Fruit fly (Drosophila melanogaster) whole organism, embryonic: ENCODE results near the gene dlg1.

Source experiments
- CG11695 ChIP-seq: fragments of 200-800 bp; sonication (Bioruptor generic); IDR thresholded peaks from 3 replicates; pipeline ENCODE4 v1.3.6; 2022; ENCODE audit warnings: missing biosample characterization, missing genetic modification characterization
- CG12071 ChIP-seq: fragments of 200-800 bp; sonication (Bioruptor generic); optimal IDR thresholded peaks from 3 replicates; lab custom pipeline; 2018; ENCODE audit warnings: missing biosample characterization, mild to moderate bottlenecking, missing genetic modification characterization
- CG13296 ChIP-seq: fragments of 200-800 bp; sonication (Bioruptor generic); optimal IDR thresholded peaks from 3 replicates; lab custom pipeline; 2018; ENCODE audit warnings: missing biosample characterization, mild to moderate bottlenecking, missing genetic modification characterization
- CG14667 ChIP-seq: fragments of 200-800 bp; sonication (Bioruptor generic); IDR thresholded peaks from 2 replicates; pipeline ENCODE4 v1.3.6; 2022; ENCODE audit warnings: missing biosample characterization, missing genetic modification characterization
- CG15479 ChIP-seq: fragments of 200-800 bp; sonication (Bioruptor generic); optimal IDR thresholded peaks from 3 replicates; lab custom pipeline; 2019; ENCODE audit warnings: missing biosample characterization, mild to moderate bottlenecking, missing genetic modification characterization, moderate library complexity
- CG15696 ChIP-seq: fragments of 200-800 bp; sonication (Bioruptor generic); optimal IDR thresholded peaks from 2 replicates; lab custom pipeline; 2019; ENCODE audit warnings: missing biosample characterization, mild to moderate bottlenecking, missing genetic modification characterization, moderate library complexity
- CG16815 ChIP-seq: fragments of 200-800 bp; sonication (Bioruptor generic); optimal IDR thresholded peaks from 3 replicates; lab custom pipeline; 2017; ENCODE audit warnings: missing biosample characterization, mild to moderate bottlenecking, missing genetic modification characterization
- CG17385 ChIP-seq: fragments of 200-800 bp; sonication (Bioruptor generic); optimal IDR thresholded peaks from 3 replicates; lab custom pipeline; 2018; ENCODE audit warnings: missing biosample characterization, mild to moderate bottlenecking, missing genetic modification characterization
- CG18262 ChIP-seq: fragments of 200-800 bp; optimal IDR thresholded peaks from 3 replicates; lab custom pipeline; 2019; ENCODE audit warnings: missing biosample characterization, mild to moderate bottlenecking, missing genetic modification characterization, moderate library complexity
- CG18764 ChIP-seq: fragments of 200-800 bp; sonication (Bioruptor generic); optimal IDR thresholded peaks from 3 replicates; lab custom pipeline; 2016; ENCODE audit warnings: missing biosample characterization, missing genetic modification characterization
- CG34422 ChIP-seq: fragments of 200-800 bp; sonication (Bioruptor generic); IDR thresholded peaks from 3 replicates; pipeline ENCODE4 v1.3.6; 2022; ENCODE audit warnings: missing biosample characterization, missing genetic modification characterization
- CG3847 ChIP-seq: fragments of 200-800 bp; sonication (Bioruptor generic); IDR thresholded peaks from 2 replicates; pipeline ENCODE4 v1.3.6; 2022; ENCODE audit warnings: missing biosample characterization, missing genetic modification characterization
- CG42726 ChIP-seq: fragments of 200-800 bp; sonication (Bioruptor generic); IDR thresholded peaks from 2 replicates; pipeline ENCODE4 v1.3.6; 2022; ENCODE audit warnings: missing biosample characterization, missing genetic modification characterization; ENCODE audit not compliant: partially characterized antibody
- CG4282 ChIP-seq: fragments of 200-800 bp; sonication (Bioruptor generic); optimal IDR thresholded peaks from 2 replicates; lab custom pipeline; 2016; ENCODE audit warnings: missing biosample characterization, missing genetic modification characterization
- CG4730 ChIP-seq: fragments of 200-800 bp; sonication (Bioruptor generic); IDR thresholded peaks from 2 replicates; pipeline ENCODE4 v1.3.6; 2022; ENCODE audit warnings: missing biosample characterization, missing genetic modification characterization
- CG5180 ChIP-seq: fragments of 200-800 bp; sonication (Bioruptor generic); optimal IDR thresholded peaks from 3 replicates; lab custom pipeline; 2017; ENCODE audit warnings: missing biosample characterization, missing genetic modification characterization, mild to moderate bottlenecking, moderate library complexity, missing genetic modification reagents
- CG6175 ChIP-seq: fragments of 200-800 bp; sonication (Bioruptor generic); IDR thresholded peaks from 3 replicates; pipeline ENCODE4 v1.3.6; 2022; ENCODE audit warnings: missing biosample characterization, missing genetic modification characterization
- CG7271 ChIP-seq: fragments of 200-800 bp; sonication (Bioruptor generic); optimal IDR thresholded peaks from 2 replicates; lab custom pipeline; 2018; ENCODE audit warnings: missing biosample characterization, mild to moderate bottlenecking, missing genetic modification characterization, moderate library complexity
- CG7745 ChIP-seq: fragments of 200-800 bp; sonication (Bioruptor generic); optimal IDR thresholded peaks from 2 replicates; lab custom pipeline; 2018; ENCODE audit warnings: missing biosample characterization, mild to moderate bottlenecking, missing genetic modification characterization, moderate library complexity
- CG8765 ChIP-seq: fragments of 200-800 bp; sonication (Bioruptor generic); IDR thresholded peaks from 2 replicates; pipeline ENCODE4 v1.3.6; 2022; ENCODE audit warnings: missing biosample characterization, missing genetic modification characterization
- Chrac-16 ChIP-seq: fragments of 200-800 bp; sonication (Bioruptor generic); optimal IDR thresholded peaks from 3 replicates; lab custom pipeline; 2016; ENCODE audit warnings: missing biosample characterization, missing genetic modification characterization
- CkIIα-i1 ChIP-seq: fragments of 200-800 bp; sonication (Bioruptor generic); IDR thresholded peaks from 2 replicates; pipeline ENCODE4 v1.3.6; 2022; ENCODE audit warnings: missing biosample characterization, missing genetic modification characterization
- Doc3 ChIP-seq: fragments of 200-800 bp; sonication (Bioruptor generic); IDR thresholded peaks from 3 replicates; pipeline ENCODE4 v1.3.6; 2022; ENCODE audit warnings: missing biosample characterization, missing genetic modification characterization; ENCODE audit not compliant: partially characterized antibody
- Fer1 ChIP-seq: fragments of 200-800 bp; sonication (Bioruptor generic); optimal IDR thresholded peaks from 2 replicates; lab custom pipeline; 2017; ENCODE audit warnings: missing biosample characterization, mild to moderate bottlenecking, missing genetic modification characterization
- Fer2 ChIP-seq: fragments of 200-800 bp; sonication (Bioruptor generic); optimal IDR thresholded peaks from 2 replicates; lab custom pipeline; 2018; ENCODE audit warnings: missing biosample characterization, mild to moderate bottlenecking, missing genetic modification characterization, moderate library complexity
- HmgD ChIP-seq: fragments of 200-800 bp; sonication (Bioruptor generic); optimal IDR thresholded peaks from 3 replicates; lab custom pipeline; 2016; ENCODE audit warnings: missing biosample characterization, missing genetic modification characterization
- Hr3 ChIP-seq: fragments of 200-800 bp; sonication (Bioruptor generic); optimal IDR thresholded peaks from 3 replicates; lab custom pipeline; 2016; ENCODE audit warnings: missing biosample characterization, missing genetic modification characterization
- Mrtf ChIP-seq: fragments of 200-800 bp; sonication (Bioruptor generic); IDR thresholded peaks from 3 replicates; pipeline ENCODE4 v1.3.6; 2022; ENCODE audit warnings: missing biosample characterization, missing genetic modification characterization
- Nf-YA ChIP-seq: fragments of 200-800 bp; sonication (Bioruptor generic); IDR thresholded peaks from 2 replicates; pipeline ENCODE4 v1.3.6; 2022; ENCODE audit warnings: missing biosample characterization, missing genetic modification characterization
- Nf-YB ChIP-seq: fragments of 200-800 bp; sonication (Bioruptor generic); optimal IDR thresholded peaks from 3 replicates; lab custom pipeline; 2019; ENCODE audit warnings: missing biosample characterization, mild to moderate bottlenecking, missing genetic modification characterization, moderate library complexity
- PHDP ChIP-seq: fragments of 200-800 bp; sonication (Bioruptor generic); optimal IDR thresholded peaks from 3 replicates; lab custom pipeline; 2018; ENCODE audit warnings: missing biosample characterization, mild to moderate bottlenecking, missing genetic modification characterization, moderate library complexity
- Sin3A ChIP-seq: fragments of >200 bp; optimal IDR thresholded peaks from 2 replicates; lab custom pipeline; 2018
- Six4 ChIP-seq: fragments of 200-800 bp; sonication (Bioruptor generic); optimal IDR thresholded peaks from 2 replicates; lab custom pipeline; 2016; ENCODE audit warnings: missing biosample characterization, missing genetic modification characterization
- Spps ChIP-seq: fragments of 200-800 bp; sonication (Bioruptor generic); optimal IDR thresholded peaks from 2 replicates; lab custom pipeline; 2018; ENCODE audit warnings: missing biosample characterization, mild to moderate bottlenecking, missing genetic modification characterization
- Xbp1 ChIP-seq: fragments of 200-800 bp; sonication (Bioruptor generic); optimal IDR thresholded peaks from 3 replicates; lab custom pipeline; 2016; ENCODE audit warnings: missing biosample characterization, mild to moderate bottlenecking, missing genetic modification characterization
- btn ChIP-seq: fragments of 200-800 bp; sonication (Bioruptor generic); optimal IDR thresholded peaks from 2 replicates; lab custom pipeline; 2016; ENCODE audit warnings: missing biosample characterization, missing genetic modification characterization
- emc ChIP-seq: fragments of 200-800 bp; sonication (Bioruptor generic); optimal IDR thresholded peaks from 2 replicates; lab custom pipeline; 2016; ENCODE audit warnings: missing biosample characterization, missing genetic modification characterization
- ems ChIP-seq: fragments of 200-800 bp; sonication (Bioruptor generic); optimal IDR thresholded peaks from 3 replicates; lab custom pipeline; 2016; ENCODE audit warnings: missing biosample characterization, missing genetic modification characterization
- ewg ChIP-seq: fragments of 200-800 bp; sonication (Bioruptor generic); optimal IDR thresholded peaks from 3 replicates; lab custom pipeline; 2017; ENCODE audit warnings: mild to moderate bottlenecking, missing biosample characterization, missing genetic modification reagents, missing genetic modification characterization
- fru ChIP-seq: fragments of >200 bp; optimal IDR thresholded peaks from 2 replicates; lab custom pipeline; 2017
- fu2 ChIP-seq: fragments of 200-800 bp; sonication (Bioruptor generic); optimal IDR thresholded peaks from 2 replicates; lab custom pipeline; 2016; ENCODE audit warnings: missing biosample characterization, missing genetic modification characterization
- gro ChIP-seq: fragments of 200-800 bp; sonication (Bioruptor generic); optimal IDR thresholded peaks from 2 replicates; lab custom pipeline; 2016; ENCODE audit warnings: missing biosample characterization, missing genetic modification characterization
- jing ChIP-seq: fragments of 200-800 bp; sonication (Bioruptor generic); optimal IDR thresholded peaks from 2 replicates; lab custom pipeline; 2018; ENCODE audit warnings: missing biosample characterization, mild to moderate bottlenecking, missing genetic modification characterization
- klu ChIP-seq: fragments of 200-800 bp; sonication (Bioruptor generic); IDR thresholded peaks from 2 replicates; pipeline ENCODE4 v1.3.6; 2022; ENCODE audit warnings: missing biosample characterization, missing genetic modification characterization
- lab ChIP-seq: fragments of 200-800 bp; sonication (Bioruptor generic); optimal IDR thresholded peaks from 3 replicates; lab custom pipeline; 2017; ENCODE audit warnings: missing biosample characterization, missing genetic modification characterization, mild to moderate bottlenecking, moderate library complexity, missing genetic modification reagents
- lbe ChIP-seq: fragments of 200-800 bp; sonication (Bioruptor generic); optimal IDR thresholded peaks from 2 replicates; lab custom pipeline; 2016; ENCODE audit warnings: missing biosample characterization, mild to moderate bottlenecking, missing genetic modification characterization
- mam ChIP-seq: fragments of 200-800 bp; sonication (Bioruptor generic); optimal IDR thresholded peaks from 3 replicates; lab custom pipeline; 2016; ENCODE audit warnings: missing biosample characterization, missing genetic modification characterization
- prd ChIP-seq, 3 experiments: fragments of >200 bp in 2 of 3; fragments of 200-800 bp in 1 of 3; sonication (Bioruptor generic) in 1 of 3; optimal IDR thresholded peaks in 2 of 3; IDR thresholded peaks in 1 of 3; 2 replicates in 2 of 3; 3 replicates in 1 of 3; pipeline versions ENCODE4 v1.3.6 to Lab custom; 2017 to 2022; ENCODE audit warnings: missing biosample characterization in 1 of 3, missing genetic modification characterization in 1 of 3
- pzg ChIP-seq: fragments of 200-800 bp; sonication (Bioruptor generic); optimal IDR thresholded peaks from 3 replicates; lab custom pipeline; 2018; ENCODE audit warnings: missing biosample characterization, mild to moderate bottlenecking, missing genetic modification characterization, moderate library complexity
- tx ChIP-seq: fragments of 200-800 bp; sonication (Bioruptor generic); optimal IDR thresholded peaks from 2 replicates; lab custom pipeline; 2016; ENCODE audit warnings: missing biosample characterization, missing genetic modification characterization

dlg1 gene

dm6 chrX:11338047-11338747 is 31.3 kb upstream of the dlg1 start (continued):
- TF ChIP-seq lbe (GFP tag; lab: Kevin White, UChicago) (no peak), CG18262 (peak; percentile 78), CG8765 (GFP tag; lab: Robert Waterston, UW) (no peak), Nf-YB (GFP tag; lab: Kevin White, UChicago) (no peak), CG11695 (peak; percentile 73), CG16815 (GFP tag; lab: Kevin White, UChicago) (peak; percentile 51), Fer2 (tag; lab: Kevin White, UChicago) (peak; percentile 26), CG15696 (tag; lab: Kevin White, UChicago) (peak; percentile 22), emc (no peak), fu2 (GFP tag; lab: Kevin White, UChicago) (peak; percentile 63), CG42726 (no peak), ems (GFP tag; lab: Kevin White, UChicago) (peak; percentile 52), CG3847 (GFP tag; lab: Robert Waterston, UW) (0 out of 2 replicates have a peak, but pooled peaks have one; percentile 24), HmgD (no peak), gro (GFP tag; lab: Kevin White, UChicago) (peak; percentile 32), Hr3 (peak; percentile 74), mam (GFP tag; lab: Kevin White, UChicago) (peak; percentile 62), pzg (GFP tag; lab: Kevin White, UChicago) (no peak), fru (lab: Kevin White, UChicago) (no peak), Spps (tag; lab: Kevin White, UChicago) (no peak), jing (GFP tag; lab: Kevin White, UChicago) (peak; percentile 17), PHDP (tag; lab: Kevin White, UChicago) (peak; percentile 70), CG6175 (GFP tag; lab: Robert Waterston, UW) (no peak), Chrac-16 (GFP tag; lab: Kevin White, UChicago) (peak; percentile 59), Doc3 (GFP tag; lab: Robert Waterston, UW) (no peak), CG4730 (GFP tag; lab: Robert Waterston, UW) (no peak), CG17385 (peak; percentile 79), ewg (peak; percentile 48), CG7271 (tag; lab: Kevin White, UChicago) (no peak), prd (optimal IDR thresholded peaks at IDR 0.05; lab: Kevin White, UChicago) (no peak), prd (GFP tag; IDR thresholded peaks at IDR 0.05; lab: Robert Waterston, UW) (peak; percentile 64), lab (GFP tag; lab: Kevin White, UChicago) (peak; percentile 70), tx (GFP tag; lab: Kevin White, UChicago) (peak; percentile 59), CG12071 (no peak), Fer1 (GFP tag; lab: Kevin White, UChicago) (peak; percentile 70), Xbp1 (peak; percentile 73), CG4282 (GFP tag; lab: Kevin White, UChicago) (no peak), Six4 (peak; percentile 54), CG18764 (GFP tag; lab: Kevin White, UChicago) (peak; percentile 26), Sin3A (no peak), CG7745 (no peak), klu (0 out of 2 replicates have a peak, but pooled peaks have one; percentile 16), CkIIα-i1 (no peak), CG13296 (GFP tag; lab: Kevin White, UChicago) (peak; percentile 72), CG15479 (no peak), CG14667 (GFP tag; lab: Robert Waterston, UW) (peak; percentile 36; the same call in 1 of the 2 replicates), CG34422 (GFP tag; lab: Robert Waterston, UW) (0 out of 3 replicates have a peak, but pooled peaks have one; percentile 27), CG5180 (no peak), btn (GFP tag; lab: Kevin White, UChicago) (peak; percentile 51), Mrtf (GFP tag; lab: Robert Waterston, UW) (no peak; the same call in 2 of the 3 replicates), Nf-YA (GFP tag; lab: Robert Waterston, UW) (no peak)
